Worm (Caenorhabditis elegans) whole organism, L2 larva: ENCODE results near the gene F09G2.2.

Experiments used
- nhr-12 ChIP-seq: fragments of 150-350 bp; optimal IDR thresholded peaks from 2 replicates; lab custom pipeline; 2014; ENCODE audit warnings: missing biosample characterization, missing genetic modification characterization
- nhr-77 ChIP-seq: fragments of 150-350 bp; optimal IDR thresholded peaks from 2 replicates; lab custom pipeline; 2014; ENCODE audit warnings: missing biosample characterization, missing genetic modification characterization
- unc-62 ChIP-seq: fragments of 150-350 bp; optimal IDR thresholded peaks from 2 replicates; lab custom pipeline; 2014; ENCODE audit warnings: missing biosample characterization, missing genetic modification reagents, missing genetic modification characterization
- ztf-11 ChIP-seq: sonication (generic microtip); optimal IDR thresholded peaks from 2 replicates; lab custom pipeline; 2017; ENCODE audit warnings: missing biosample characterization, missing genetic modification characterization
- ztf-4 ChIP-seq: fragments of 150-350 bp; optimal IDR thresholded peaks from 2 replicates; lab custom pipeline; 2014; ENCODE audit warnings: missing biosample characterization, missing genetic modification characterization

DNA sequence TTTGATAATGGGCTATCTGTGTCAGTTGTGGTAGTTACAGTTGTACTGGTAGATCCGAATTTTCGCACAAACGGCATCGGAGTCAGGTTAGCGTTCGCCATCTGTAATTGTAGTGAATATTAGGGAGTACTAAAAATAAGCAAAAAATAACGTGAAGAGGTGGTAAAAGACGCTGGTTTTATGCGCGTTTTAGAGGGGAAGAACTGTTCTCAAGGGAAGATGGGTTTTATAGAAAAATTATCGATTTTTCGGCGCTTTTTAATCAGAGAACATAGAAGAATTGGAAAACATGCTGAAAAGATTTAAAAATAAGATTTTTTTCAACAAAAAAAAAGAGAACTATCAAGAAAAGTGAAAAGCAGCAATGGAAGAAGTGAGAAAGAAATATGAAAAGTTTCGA, 26.4 kb downstream of the F09G2.2 start, which contains the start of gene C13F10.7:
- TF ChIP-seq ztf-4 (tag; lab: Kevin White, UChicago) = no peak
- TF ChIP-seq unc-62 (GFP tag; lab: Kevin White, UChicago) = no peak
- TF ChIP-seq ztf-11 (tag; lab: Kevin White, UChicago) = no peak
- TF ChIP-seq nhr-77 (tag; lab: Kevin White, UChicago) = no peak
- TF ChIP-seq nhr-12 = no peak
